Worm (Caenorhabditis elegans): ENCODE measurements around the gene T25D1.1.

DNA sequence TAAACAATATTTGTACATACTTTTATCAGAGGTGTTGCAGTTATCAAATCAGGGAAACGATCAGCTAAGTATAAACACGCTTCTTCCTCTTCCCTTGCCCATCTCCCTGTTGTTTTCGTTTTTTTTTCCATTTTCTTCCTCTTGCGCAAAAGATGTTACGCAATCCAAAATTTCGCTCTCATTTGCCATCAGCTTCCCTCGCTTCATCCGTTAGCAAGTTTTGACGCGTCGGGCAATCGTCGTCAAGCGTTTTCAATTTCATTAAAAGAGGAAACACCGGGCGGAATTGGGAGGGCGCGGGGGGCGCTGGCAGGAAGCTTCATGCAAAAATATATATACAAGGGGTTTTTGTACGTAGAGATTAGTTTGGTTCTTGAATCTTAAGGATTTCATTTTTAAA, 10.3 kb downstream of the T25D1.1 start:
- TF ChIP-seq W03F9.2 (tag; optimal IDR thresholded peaks at IDR 0.05): no peak
- no peak for TF ChIP-seq dao-5 (tag; optimal IDR thresholded peaks at IDR 0.05)
